Worm (Caenorhabditis elegans): ENCODE measurements around the gene lbp-4.

- no peak for TF ChIP-seq C06A6.2 (GFP tag; conservative IDR thresholded peaks at IDR 0.05)
- no peak for TF ChIP-seq him-1 (tag; optimal IDR thresholded peaks at IDR 0.05)
- TF ChIP-seq let-526 (GFP tag; IDR thresholded peaks at IDR 0.05), result no peak
Measured at ce11 chrV:7810591-7810990, 9.8 kb upstream of the lbp-4 start.

Measured in whole organism, young adult.